Fruit fly (Drosophila melanogaster): Measurements from ENCODE around the gene CG9522.

The CG9522 gene

dm6 chrX:14825922-14826617 is 22.5 kb downstream of the CG9522 start, which contains the start of gene rut:
rut (minus strand) TSS chrX:14826073.
- TF ChIP-seq CG17801 (GFP tag; optimal IDR thresholded peaks at IDR 0.05; ENCODE audit: partially characterized antibody) = no peak

dm6 chrX:14825470-14825787 is 23.2 kb downstream of the CG9522 start:
- TF ChIP-seq CG17801 (GFP tag; optimal IDR thresholded peaks at IDR 0.05; ENCODE audit: partially characterized antibody) = no peak

dm6 chrX:14824690-14825469 is 23.7 kb downstream of the CG9522 start:
- no peak for TF ChIP-seq CG17801 (GFP tag; optimal IDR thresholded peaks at IDR 0.05; ENCODE audit: partially characterized antibody)

- TF ChIP-seq CG17801 (GFP tag; optimal IDR thresholded peaks at IDR 0.05; ENCODE audit: partially characterized antibody) = no peak
Measured at dm6 chrX:14812239-14812638, 36.4 kb downstream of the CG9522 start.

dm6 chrX:14810433-14810832 is 38.2 kb downstream of the CG9522 start:
- TF ChIP-seq CG17801 (GFP tag; optimal IDR thresholded peaks at IDR 0.05; ENCODE audit: partially characterized antibody) = no peak

dm6 chrX:14805646-14806045 is 43.0 kb downstream of the CG9522 start:
- no peak for TF ChIP-seq CG17801 (GFP tag; optimal IDR thresholded peaks at IDR 0.05; ENCODE audit: partially characterized antibody)

- TF ChIP-seq CG17801 (GFP tag; optimal IDR thresholded peaks at IDR 0.05; ENCODE audit: partially characterized antibody) = no peak
Measured at dm6 chrX:14802611-14803110, 45.9 kb downstream of the CG9522 start.
